Fruit fly (Drosophila melanogaster) whole organism, embryonic: ENCODE measurements around the gene Cubn.

Experiments
- Antp ChIP-seq: fragments of 200-800 bp; sonication (Bioruptor generic); optimal IDR thresholded peaks from 3 replicates; lab custom pipeline; 2016; ENCODE audit warnings: missing biosample characterization, missing genetic modification characterization
- Atf-2 ChIP-seq: fragments of 200-800 bp; sonication (Bioruptor generic); optimal IDR thresholded peaks from 2 replicates; lab custom pipeline; 2016; ENCODE audit warnings: missing biosample characterization, missing genetic modification characterization
- B-H1 ChIP-seq: fragments of 200-800 bp; sonication (Bioruptor generic); IDR thresholded peaks from 3 replicates; pipeline ENCODE4 v1.3.6; 2022; ENCODE audit warnings: missing biosample characterization, missing genetic modification characterization
- Bdp1 ChIP-seq: fragments of 200-800 bp; sonication (Bioruptor generic); optimal IDR thresholded peaks from 3 replicates; lab custom pipeline; 2016; ENCODE audit warnings: missing biosample characterization, missing genetic modification characterization
- CG10959 ChIP-seq: fragments of 200-800 bp; sonication (Bioruptor generic); IDR thresholded peaks from 2 replicates; pipeline ENCODE4 v1.3.6; 2022; ENCODE audit warnings: missing biosample characterization, missing genetic modification characterization
- CG1529 ChIP-seq: fragments of 200-800 bp; sonication (Bioruptor generic); optimal IDR thresholded peaks from 3 replicates; lab custom pipeline; 2018; ENCODE audit warnings: missing biosample characterization, missing genetic modification characterization
- CG17912 ChIP-seq: fragments of 200-800 bp; sonication (Bioruptor generic); optimal IDR thresholded peaks from 2 replicates; lab custom pipeline; 2018; ENCODE audit warnings: missing biosample characterization, mild to moderate bottlenecking, missing genetic modification characterization
- CG30431 ChIP-seq: fragments of 200-800 bp; sonication (Bioruptor generic); optimal IDR thresholded peaks from 2 replicates; lab custom pipeline; 2017; ENCODE audit warnings: missing biosample characterization, missing genetic modification characterization
- CG31441 ChIP-seq: fragments of 200-800 bp; sonication (Bioruptor generic); IDR thresholded peaks from 2 replicates; pipeline ENCODE4 v1.3.6; 2022; ENCODE audit warnings: missing biosample characterization, missing genetic modification characterization
- CG33213 ChIP-seq: fragments of 200-800 bp; sonication (Bioruptor generic); optimal IDR thresholded peaks from 3 replicates; lab custom pipeline; 2016; ENCODE audit warnings: missing biosample characterization, missing genetic modification characterization
- CG4282 ChIP-seq: fragments of 200-800 bp; sonication (Bioruptor generic); optimal IDR thresholded peaks from 2 replicates; lab custom pipeline; 2016; ENCODE audit warnings: missing biosample characterization, missing genetic modification characterization
- CG4404 ChIP-seq: fragments of 200-800 bp; sonication (Bioruptor generic); IDR thresholded peaks from 2 replicates; pipeline ENCODE4 v1.3.6; 2022; ENCODE audit warnings: missing biosample characterization, missing genetic modification characterization
- CG4820 ChIP-seq: fragments of 200-800 bp; sonication (Bioruptor generic); optimal IDR thresholded peaks from 3 replicates; lab custom pipeline; 2016; ENCODE audit warnings: missing biosample characterization, missing genetic modification characterization
- CG4854 ChIP-seq: fragments of 200-800 bp; sonication (Bioruptor generic); optimal IDR thresholded peaks from 2 replicates; lab custom pipeline; 2016; ENCODE audit warnings: missing biosample characterization, missing genetic modification characterization, inconsistent platforms
- CG6689 ChIP-seq: fragments of 200-800 bp; sonication (Bioruptor generic); IDR thresholded peaks from 2 replicates; pipeline ENCODE4 v1.3.6; 2022; ENCODE audit warnings: missing biosample characterization, missing genetic modification characterization
- CG6791 ChIP-seq: fragments of 200-800 bp; sonication (Bioruptor generic); IDR thresholded peaks from 3 replicates; pipeline ENCODE4 v1.3.6; 2022; ENCODE audit warnings: missing biosample characterization, missing genetic modification characterization; ENCODE audit not compliant: partially characterized antibody
- CG7745 ChIP-seq: fragments of 200-800 bp; sonication (Bioruptor generic); optimal IDR thresholded peaks from 2 replicates; lab custom pipeline; 2018; ENCODE audit warnings: missing biosample characterization, mild to moderate bottlenecking, missing genetic modification characterization, moderate library complexity
- Camta ChIP-seq: fragments of 200-800 bp; sonication (Bioruptor generic); optimal IDR thresholded peaks from 2 replicates; lab custom pipeline; 2016; ENCODE audit warnings: missing biosample characterization, missing genetic modification characterization
- CrebB ChIP-seq: fragments of 200-800 bp; sonication (Bioruptor generic); optimal IDR thresholded peaks from 3 replicates; lab custom pipeline; 2018; ENCODE audit warnings: missing biosample characterization, mild to moderate bottlenecking, missing genetic modification characterization
- Dad ChIP-seq: fragments of 200-800 bp; sonication (Bioruptor generic); optimal IDR thresholded peaks from 3 replicates; lab custom pipeline; 2016; ENCODE audit warnings: missing biosample characterization, missing genetic modification characterization
- H15 ChIP-seq: fragments of 200-800 bp; sonication (Bioruptor generic); IDR thresholded peaks from 3 replicates; pipeline ENCODE4 v1.3.6; 2022; ENCODE audit warnings: missing biosample characterization, missing genetic modification characterization
- HLH3B ChIP-seq: fragments of 200-800 bp; sonication (Bioruptor generic); IDR thresholded peaks from 2 replicates; pipeline ENCODE4 v1.3.6; 2022; ENCODE audit warnings: missing biosample characterization, missing genetic modification characterization
- Hr39 ChIP-seq: fragments of >200 bp; optimal IDR thresholded peaks from 2 replicates; lab custom pipeline; 2017
- Myb ChIP-seq: fragments of 200-800 bp; sonication (Bioruptor generic); optimal IDR thresholded peaks from 2 replicates; lab custom pipeline; 2016; ENCODE audit warnings: missing biosample characterization, missing genetic modification characterization
- Sox102F ChIP-seq: fragments of 200-800 bp; sonication (Bioruptor generic); optimal IDR thresholded peaks from 2 replicates; lab custom pipeline; 2018; ENCODE audit warnings: missing biosample characterization, mild to moderate bottlenecking, missing genetic modification characterization, moderate library complexity
- Spps ChIP-seq: fragments of 200-800 bp; sonication (Bioruptor generic); optimal IDR thresholded peaks from 2 replicates; lab custom pipeline; 2018; ENCODE audit warnings: missing biosample characterization, mild to moderate bottlenecking, missing genetic modification characterization
- az2 ChIP-seq: fragments of 200-800 bp; sonication (Bioruptor generic); optimal IDR thresholded peaks from 3 replicates; lab custom pipeline; 2016; ENCODE audit warnings: missing biosample characterization, missing genetic modification characterization
- chm ChIP-seq: fragments of 200-800 bp; sonication (Bioruptor generic); IDR thresholded peaks from 2 replicates; pipeline ENCODE4 v1.3.6; 2022; ENCODE audit warnings: missing biosample characterization, missing genetic modification characterization
- en ChIP-seq: fragments of 200-800 bp; sonication (Bioruptor generic); optimal IDR thresholded peaks from 2 replicates; lab custom pipeline; 2016; ENCODE audit warnings: missing biosample characterization, missing genetic modification characterization
- eve ChIP-seq, 2 experiments: fragments of >200 bp; optimal IDR thresholded peaks; 2 replicates each; lab custom pipeline; 2017; ENCODE audit warnings: missing biosample characterization in 2 of 2, missing genetic modification characterization in 2 of 2
- gcm2 ChIP-seq: fragments of 200-800 bp; sonication (Bioruptor generic); optimal IDR thresholded peaks from 2 replicates; lab custom pipeline; 2016; ENCODE audit warnings: missing biosample characterization, missing genetic modification characterization
- ham ChIP-seq: fragments of 200-800 bp; sonication (Bioruptor generic); IDR thresholded peaks from 2 replicates; pipeline ENCODE4 v1.3.6; 2022; ENCODE audit warnings: missing biosample characterization, missing genetic modification characterization
- hbn ChIP-seq: fragments of 200-800 bp; sonication (Bioruptor generic); IDR thresholded peaks from 2 replicates; pipeline ENCODE4 v1.3.6; 2022; ENCODE audit warnings: missing biosample characterization, missing genetic modification characterization; ENCODE audit not compliant: partially characterized antibody
- kah ChIP-seq: fragments of 200-800 bp; sonication (Bioruptor generic); optimal IDR thresholded peaks from 2 replicates; lab custom pipeline; 2018; ENCODE audit warnings: missing biosample characterization, mild to moderate bottlenecking, missing genetic modification characterization
- kay ChIP-seq: fragments of 200-800 bp; sonication (Bioruptor generic); optimal IDR thresholded peaks from 2 replicates; lab custom pipeline; 2016; ENCODE audit warnings: missing biosample characterization, missing genetic modification characterization
- klu ChIP-seq: fragments of 200-800 bp; sonication (Bioruptor generic); IDR thresholded peaks from 2 replicates; pipeline ENCODE4 v1.3.6; 2022; ENCODE audit warnings: missing biosample characterization, missing genetic modification characterization
- mirr ChIP-seq: fragments of 200-800 bp; sonication (Bioruptor generic); optimal IDR thresholded peaks from 3 replicates; lab custom pipeline; 2018; ENCODE audit warnings: missing biosample characterization, mild to moderate bottlenecking, missing genetic modification characterization
- nerfin-2 ChIP-seq: fragments of 200-800 bp; sonication (Bioruptor generic); IDR thresholded peaks from 2 replicates; pipeline ENCODE4 v1.3.6; 2022; ENCODE audit warnings: missing biosample characterization, missing genetic modification characterization; ENCODE audit not compliant: partially characterized antibody
- p53 ChIP-seq: fragments of 200-800 bp; sonication (Bioruptor generic); optimal IDR thresholded peaks from 2 replicates; lab custom pipeline; 2016; ENCODE audit warnings: missing biosample characterization, missing genetic modification characterization
- phol ChIP-seq: fragments of 200-800 bp; sonication (Bioruptor generic); optimal IDR thresholded peaks from 3 replicates; lab custom pipeline; 2018; ENCODE audit warnings: missing biosample characterization, mild to moderate bottlenecking, missing genetic modification characterization, moderate library complexity
- ranshi ChIP-seq: fragments of 200-800 bp; sonication (Bioruptor generic); IDR thresholded peaks from 2 replicates; pipeline ENCODE4 v1.3.6; 2022; ENCODE audit warnings: missing biosample characterization, missing genetic modification characterization
- ro ChIP-seq: fragments of 200-800 bp; sonication (Bioruptor generic); IDR thresholded peaks from 2 replicates; pipeline ENCODE4 v1.3.6; 2022; ENCODE audit warnings: missing biosample characterization, missing genetic modification characterization
- run ChIP-seq: fragments of 200-800 bp; sonication (Bioruptor generic); optimal IDR thresholded peaks from 3 replicates; lab custom pipeline; 2018; ENCODE audit warnings: missing biosample characterization, mild to moderate bottlenecking, missing genetic modification characterization
- salm ChIP-seq: fragments of 200-800 bp; sonication (Bioruptor generic); optimal IDR thresholded peaks from 2 replicates; lab custom pipeline; 2018; ENCODE audit warnings: missing biosample characterization, mild to moderate bottlenecking, missing genetic modification characterization
- sima ChIP-seq: fragments of 200-800 bp; sonication (Bioruptor generic); optimal IDR thresholded peaks from 2 replicates; lab custom pipeline; 2016; ENCODE audit warnings: missing biosample characterization, missing genetic modification characterization
- stc ChIP-seq: fragments of 200-800 bp; sonication (Bioruptor generic); IDR thresholded peaks from 2 replicates; pipeline ENCODE4 v1.3.6; 2022; ENCODE audit warnings: missing biosample characterization, missing genetic modification characterization
- tap ChIP-seq: fragments of 200-800 bp; optimal IDR thresholded peaks from 3 replicates; lab custom pipeline; 2019; ENCODE audit warnings: missing biosample characterization, mild to moderate bottlenecking, missing genetic modification characterization, moderate library complexity
- unc-4 ChIP-seq: fragments of 200-800 bp; sonication (Bioruptor generic); IDR thresholded peaks from 2 replicates; pipeline ENCODE4 v1.3.6; 2022; ENCODE audit warnings: missing biosample characterization, missing genetic modification characterization; ENCODE audit not compliant: partially characterized antibody
- vvl ChIP-seq: fragments of 200-800 bp; sonication (Bioruptor generic); IDR thresholded peaks from 2 replicates; pipeline ENCODE4 v1.3.6; 2022; ENCODE audit warnings: missing biosample characterization, missing genetic modification characterization
- wor ChIP-seq: fragments of 200-800 bp; sonication (Bioruptor generic); IDR thresholded peaks from 2 replicates; pipeline ENCODE4 v1.3.6; 2022; ENCODE audit warnings: missing biosample characterization, missing genetic modification characterization

The Cubn gene

DNA sequence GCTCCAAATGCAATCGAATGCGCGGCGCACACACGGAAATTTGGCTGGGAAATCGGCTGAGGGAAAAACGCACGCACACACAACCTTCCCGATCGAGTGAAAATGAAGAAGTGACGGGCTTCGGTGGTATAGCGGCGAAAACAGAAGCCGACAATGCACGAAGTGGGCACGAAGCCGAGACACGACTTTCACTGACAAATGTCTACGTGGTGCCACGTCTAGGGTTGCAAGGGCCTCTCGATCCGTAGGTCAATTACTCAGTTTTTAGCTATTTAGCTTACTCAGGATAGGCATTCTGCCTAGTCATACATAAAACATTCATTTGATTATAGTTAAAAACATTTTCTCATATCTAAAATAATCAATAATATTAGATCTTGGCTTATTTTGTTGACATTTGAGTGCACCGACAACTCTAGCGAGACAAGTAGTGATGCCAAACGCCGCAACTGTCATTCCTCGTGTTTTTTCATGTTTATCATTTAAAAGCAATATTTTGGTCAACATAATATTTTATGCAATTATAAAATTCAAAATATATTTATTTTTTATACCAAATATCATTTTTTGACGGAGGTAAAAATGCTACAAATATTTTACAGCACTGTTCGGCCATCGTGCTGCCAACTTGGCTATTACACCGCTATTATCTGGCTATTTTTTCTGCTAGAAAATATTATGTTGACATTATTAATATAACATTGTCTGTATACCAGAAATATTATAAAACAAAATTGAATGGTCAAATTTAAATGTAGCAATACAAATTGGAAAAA lies 17.4 kb downstream of the Cubn start (continued):
- TF ChIP-seq Myb (GFP tag; lab: Kevin White, UChicago) (peak; percentile 24), Hr39 (no peak), ranshi (GFP tag; lab: Robert Waterston, UW) (peak; percentile 87), run (tag; lab: Kevin White, UChicago) (peak; percentile 78), sima (GFP tag; lab: Kevin White, UChicago) (no peak), mirr (peak; percentile 88), CG4820 (GFP tag; lab: Kevin White, UChicago) (peak; percentile 78), H15 (GFP tag; lab: Robert Waterston, UW) (peak; percentile 82), CG33213 (GFP tag; lab: Kevin White, UChicago) (peak; percentile 5), CG17912 (GFP tag; lab: Kevin White, UChicago) (peak; percentile 40), p53 (GFP tag; lab: Kevin White, UChicago) (no peak), az2 (GFP tag; lab: Kevin White, UChicago) (peak; percentile 89), CG4854 (GFP tag; lab: Kevin White, UChicago) (peak; percentile 78), eve (GFP tag; optimal IDR thresholded peaks at IDR 0.05; lab: Kevin White, UChicago) (peak in 1 of 2 experiments; percentile 93), CG31441 (GFP tag; lab: Robert Waterston, UW) (peak; percentile 80), Sox102F (GFP tag; lab: Kevin White, UChicago) (peak; percentile 88), CG4282 (GFP tag; lab: Kevin White, UChicago) (peak; percentile 34), CG6791 (no peak; the same call in 2 of the 3 replicates), unc-4 (GFP tag; lab: Robert Waterston, UW) (0 out of 2 replicates have a peak, but pooled peaks have one; percentile 19), Spps (tag; lab: Kevin White, UChicago) (peak; percentile 78), hbn (no peak), gcm2 (GFP tag; lab: Kevin White, UChicago) (peak; percentile 78), phol (tag; lab: Kevin White, UChicago) (peak; percentile 92), CG10959 (GFP tag; lab: Robert Waterston, UW) (peak; percentile 81), ham (GFP tag; lab: Robert Waterston, UW) (0 out of 2 replicates have a peak, but pooled peaks have one; percentile 53), Atf-2 (GFP tag; lab: Kevin White, UChicago) (peak; percentile 76), CG6689 (GFP tag; lab: Robert Waterston, UW) (peak; percentile 90), wor (GFP tag; lab: Robert Waterston, UW) (peak; percentile 61), Camta (GFP tag; lab: Kevin White, UChicago) (peak; percentile 72), Antp (peak; percentile 62), CrebB (tag; lab: Kevin White, UChicago) (peak; percentile 88), kay (peak; percentile 66), Dad (peak; percentile 69), klu (GFP tag; lab: Robert Waterston, UW) (peak; percentile 64), chm (GFP tag; lab: Robert Waterston, UW) (peak; percentile 76), vvl (GFP tag; lab: Robert Waterston, UW) (peak; percentile 94), tap (tag; lab: Kevin White, UChicago) (peak; percentile 80), salm (peak; percentile 74), B-H1 (peak; percentile 78; the same call in 2 of the 3 replicates), CG7745 (tag; lab: Kevin White, UChicago) (no peak), nerfin-2 (GFP tag; lab: Robert Waterston, UW) (no peak), en (GFP tag; lab: Kevin White, UChicago) (peak; percentile 35), ro (GFP tag; lab: Robert Waterston, UW) (peak; percentile 41), Bdp1 (GFP tag; lab: Kevin White, UChicago) (peak; percentile 69), stc (GFP tag; lab: Robert Waterston, UW) (peak; percentile 85), CG30431 (GFP tag; lab: Kevin White, UChicago) (peak; percentile 82), kah (GFP tag; lab: Kevin White, UChicago) (peak; percentile 81), CG4404 (peak; percentile 83), CG1529 (GFP tag; lab: Kevin White, UChicago) (peak; percentile 76), HLH3B (GFP tag; lab: Robert Waterston, UW) (peak; percentile 86)
